Fruit fly (Drosophila melanogaster): ENCODE measurements around the gene CG11034.
A peak's percentile ranks its signal among the peaks of the same experiment; 100 is the strongest.

The CG11034 gene

DNA sequence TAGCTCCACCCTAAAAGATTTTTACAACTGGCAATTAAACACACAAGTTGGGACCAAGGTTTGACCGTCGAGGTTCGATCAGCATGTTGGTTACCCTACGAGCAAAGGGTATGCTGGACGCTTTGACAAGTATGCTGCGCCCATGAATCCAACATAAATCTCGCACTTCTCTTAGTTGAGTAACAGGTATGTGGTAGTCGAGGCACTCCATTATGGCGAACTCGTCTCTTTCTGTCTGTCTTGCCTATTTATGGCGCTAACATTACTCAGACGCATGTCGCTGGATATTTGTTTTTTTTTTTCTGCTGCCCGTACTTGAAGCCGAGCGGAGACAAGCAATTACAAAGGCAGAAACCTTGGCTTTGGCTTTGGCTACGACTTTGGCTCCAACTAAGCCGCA is 24.0 kb upstream of the CG11034 start (continued):
- TF ChIP-seq zen2 (GFP tag; IDR thresholded peaks at IDR 0.05; ENCODE audit: partially characterized antibody) (0 out of 3 replicates have a peak, but pooled peaks have one; percentile 26), bab2 (GFP tag; optimal IDR thresholded peaks at IDR 0.05) (no peak), E2f1 (GFP tag; IDR thresholded peaks at IDR 0.05) (no peak), CG5953 (GFP tag; IDR thresholded peaks at IDR 0.05) (peak; percentile 18; the same call in 1 of the 2 replicates), tna (GFP tag; IDR thresholded peaks at IDR 0.05; ENCODE audit: partially characterized antibody) (peak; percentile 78), CG16813 (GFP tag; IDR thresholded peaks at IDR 0.05; ENCODE audit: partially characterized antibody) (peak; percentile 72), Bgb (GFP tag; IDR thresholded peaks at IDR 0.05; ENCODE audit: partially characterized antibody) (peak; percentile 74), jumu (GFP tag; optimal IDR thresholded peaks at IDR 0.05) (peak; percentile 31), Dll (GFP tag; IDR thresholded peaks at IDR 0.05; ENCODE audit: partially characterized antibody) (peak; percentile 40; the same call in 1 of the 4 replicates), CG7839 (tag; optimal IDR thresholded peaks at IDR 0.05) (peak; percentile 10), pnt (GFP tag; optimal IDR thresholded peaks at IDR 0.05) (no peak), ind (GFP tag; optimal IDR thresholded peaks at IDR 0.05) (peak; percentile 10), CG6791 (GFP tag; IDR thresholded peaks at IDR 0.05; ENCODE audit: partially characterized antibody) (peak; percentile 67; the same call in 2 of the 3 replicates), Doc3 (GFP tag; IDR thresholded peaks at IDR 0.05; ENCODE audit: partially characterized antibody) (0 out of 3 replicates have a peak, but pooled peaks have one; percentile 29), CG11093 (GFP tag; IDR thresholded peaks at IDR 0.05) (no peak), Rfx (GFP tag; IDR thresholded peaks at IDR 0.05) (peak; percentile 49), sna (GFP tag; IDR thresholded peaks at IDR 0.05; ENCODE audit: partially characterized antibody) (0 out of 2 replicates have a peak, but pooled peaks have one; percentile 26), CG15011 (GFP tag; optimal IDR thresholded peaks at IDR 0.05) (no peak), CG8290 (GFP tag; optimal IDR thresholded peaks at IDR 0.05) (no peak), CG8290 (tag; optimal IDR thresholded peaks at IDR 0.05) (peak in 1 of 2 experiments; percentile 26), ato (GFP tag; IDR thresholded peaks at IDR 0.05; ENCODE audit: partially characterized antibody) (peak; percentile 54; the same call in 1 of the 2 replicates), Elba2 (GFP tag; optimal IDR thresholded peaks at IDR 0.05) (no peak), inv (GFP tag; IDR thresholded peaks at IDR 0.05; ENCODE audit: partially characterized antibody) (peak; percentile 54; the same call in 1 of the 2 replicates), H2.0 (GFP tag; IDR thresholded peaks at IDR 0.05) (0 out of 2 replicates have a peak, but pooled peaks have one; percentile 34), Nf-YA (GFP tag; IDR thresholded peaks at IDR 0.05) (no peak), D19B (GFP tag; optimal IDR thresholded peaks at IDR 0.05) (peak; percentile 83), dimm (GFP tag; IDR thresholded peaks at IDR 0.05) (no peak), luna (GFP tag; optimal IDR thresholded peaks at IDR 0.05) (no peak), sob (GFP tag; IDR thresholded peaks at IDR 0.05) (0 out of 2 replicates have a peak, but pooled peaks have one; percentile 21), hb (GFP tag; IDR thresholded peaks at IDR 0.05; ENCODE audit: partially characterized antibody) (peak; percentile 73; the same call in 2 of the 3 replicates), CG12769 (tag; optimal IDR thresholded peaks at IDR 0.05) (peak; percentile 31)

DNA sequence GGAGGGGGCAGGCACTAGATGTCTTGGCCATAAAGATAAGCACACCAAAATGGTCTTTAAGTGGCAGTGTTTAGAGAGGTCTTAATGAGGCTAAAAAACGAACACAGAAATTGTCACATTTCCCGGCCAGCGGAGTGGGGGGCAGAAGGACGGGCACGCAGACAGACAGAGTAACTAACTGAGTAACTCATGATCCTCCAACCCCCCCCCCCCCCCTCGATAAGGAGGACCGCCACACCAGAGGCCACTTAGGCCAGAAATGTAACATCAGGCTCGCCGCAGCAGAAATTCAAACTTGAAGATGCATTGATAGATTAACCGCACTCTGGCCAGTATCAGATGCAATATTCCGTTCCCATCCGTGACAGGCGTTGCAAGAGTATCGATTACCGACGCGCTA is 22.3 kb upstream of the CG11034 start:
- TF ChIP-seq CG18599 (GFP tag; optimal IDR thresholded peaks at IDR 0.05), result peak; percentile 23
- no peak for TF ChIP-seq Ada2b (GFP tag; IDR thresholded peaks at IDR 0.05)
- TF ChIP-seq tll (GFP tag; optimal IDR thresholded peaks at IDR 0.05), result no peak
- peak; percentile 23 for TF ChIP-seq sug (tag; optimal IDR thresholded peaks at IDR 0.05)
- no peak for TF ChIP-seq Spps (tag; optimal IDR thresholded peaks at IDR 0.05)
- peak; percentile 59 for TF ChIP-seq Hr39 (optimal IDR thresholded peaks at IDR 0.05)
- TF ChIP-seq CG7786 (GFP tag; optimal IDR thresholded peaks at IDR 0.05), result no peak
- TF ChIP-seq hb (GFP tag; IDR thresholded peaks at IDR 0.05; ENCODE audit: partially characterized antibody), result 0 out of 3 replicates have a peak, but pooled peaks have one; percentile 43
- peak; percentile 64 for TF ChIP-seq crol (GFP tag; IDR thresholded peaks at IDR 0.05)
- TF ChIP-seq Ets65A (GFP tag), result peak; percentile 68

All from whole organism, embryonic.